Worm (Caenorhabditis elegans) whole organism, L2 larva: Measurements from ENCODE around the gene snpc-1.3.

Experiments
- lin-11 ChIP-seq: fragments of 150-350 bp; sonication (generic microtip); optimal IDR thresholded peaks from 2 replicates; lab custom pipeline; 2014; ENCODE audit warnings: missing biosample characterization, missing genetic modification characterization, inconsistent platforms, mixed read lengths
- unc-62 ChIP-seq: fragments of 150-350 bp; optimal IDR thresholded peaks from 2 replicates; lab custom pipeline; 2014; ENCODE audit warnings: missing biosample characterization, missing genetic modification reagents, missing genetic modification characterization

DNA sequence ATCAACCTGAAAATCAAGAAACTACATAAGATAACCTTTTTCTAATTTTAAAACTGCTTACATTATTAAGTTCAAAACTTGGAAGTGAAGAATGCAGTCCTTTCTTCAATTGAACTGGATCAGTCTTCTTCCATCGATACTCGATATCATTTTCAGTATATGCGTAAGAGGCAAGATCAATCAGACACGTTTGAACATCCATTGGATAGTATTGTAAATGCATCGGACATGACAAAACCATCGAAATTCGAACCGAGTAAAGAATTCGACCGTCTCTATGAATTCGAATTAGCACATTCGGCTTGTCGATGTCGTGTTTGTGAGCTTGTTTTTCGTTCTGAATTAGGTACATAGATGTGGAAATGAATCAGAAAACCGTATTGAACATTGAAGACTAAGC lies 11.8 kb upstream of the snpc-1.3 start:
- TF ChIP-seq lin-11 (tag; lab: Kevin White, UChicago) (no peak), unc-62 (no peak)
